Fruit fly (Drosophila melanogaster): ENCODE data around the gene Pburs.

Gene Pburs

dm6 chr2L:14369933-14370776 lies 47.0 kb downstream of the Pburs start (continued):
- no peak for TF ChIP-seq CG9609 (GFP tag; optimal IDR thresholded peaks at IDR 0.05)
- no peak for TF ChIP-seq Fer2 (tag; optimal IDR thresholded peaks at IDR 0.05)
- no peak for TF ChIP-seq Dip3 (GFP tag; optimal IDR thresholded peaks at IDR 0.05)
- no peak for TF ChIP-seq B-H2 (GFP tag; optimal IDR thresholded peaks at IDR 0.05)
- no peak for TF ChIP-seq CG5953 (GFP tag; IDR thresholded peaks at IDR 0.05)
- TF ChIP-seq CG9932 (GFP tag; IDR thresholded peaks at IDR 0.05) = no peak
- no peak for TF ChIP-seq Six4 (GFP tag; optimal IDR thresholded peaks at IDR 0.05)
- TF ChIP-seq ttk (GFP tag; IDR thresholded peaks at IDR 0.05) = peak; percentile 49; the same call in 1 of the 2 replicates
- TF ChIP-seq pho (GFP tag; optimal IDR thresholded peaks at IDR 0.05) = no peak
- no peak for TF ChIP-seq CG16779 (GFP tag; IDR thresholded peaks at IDR 0.05)
- TF ChIP-seq Neu2 (GFP tag; optimal IDR thresholded peaks at IDR 0.05; ENCODE audit: borderline replicate concordance) = no peak
- TF ChIP-seq pum (GFP tag; optimal IDR thresholded peaks at IDR 0.05) = no peak
- no peak for TF ChIP-seq CG10431 (GFP tag; optimal IDR thresholded peaks at IDR 0.05)
- no peak for TF ChIP-seq crol (GFP tag; IDR thresholded peaks at IDR 0.05)
- no peak for TF ChIP-seq cad (GFP tag; optimal IDR thresholded peaks at IDR 0.05)
- TF ChIP-seq wek (GFP tag; optimal IDR thresholded peaks at IDR 0.05) = no peak
- no peak for TF ChIP-seq salm (tag; optimal IDR thresholded peaks at IDR 0.05)
- TF ChIP-seq CG1024 (GFP tag; IDR thresholded peaks at IDR 0.05) = no peak
- TF ChIP-seq CG7928 (GFP tag; optimal IDR thresholded peaks at IDR 0.05) = no peak
- peak; percentile 86 for TF ChIP-seq lbe (GFP tag; optimal IDR thresholded peaks at IDR 0.05)
- no peak for TF ChIP-seq scrt (GFP tag; optimal IDR thresholded peaks at IDR 0.05)
- TF ChIP-seq CG7987 (GFP tag; optimal IDR thresholded peaks at IDR 0.05) = no peak
- no peak for TF ChIP-seq dimm (GFP tag; IDR thresholded peaks at IDR 0.05)
- no peak for TF ChIP-seq dpn (GFP tag; optimal IDR thresholded peaks at IDR 0.05)
- no peak for TF ChIP-seq Asciz (GFP tag; optimal IDR thresholded peaks at IDR 0.05)
- no peak for TF ChIP-seq Poxn (GFP tag; IDR thresholded peaks at IDR 0.05)
- TF ChIP-seq ATbp (GFP tag; optimal IDR thresholded peaks at IDR 0.05) = peak; percentile 25
- no peak for TF ChIP-seq crc (GFP tag; optimal IDR thresholded peaks at IDR 0.05)
- TF ChIP-seq CG17912 (GFP tag; optimal IDR thresholded peaks at IDR 0.05) = no peak
- TF ChIP-seq CG31224 (GFP tag; IDR thresholded peaks at IDR 0.05) = no peak
- TF ChIP-seq ERR (GFP tag; optimal IDR thresholded peaks at IDR 0.05) = no peak
- TF ChIP-seq al (GFP tag; IDR thresholded peaks at IDR 0.05) = no peak
- TF ChIP-seq grau (tag; optimal IDR thresholded peaks at IDR 0.05) = peak; percentile 25
- TF ChIP-seq btn (GFP tag; optimal IDR thresholded peaks at IDR 0.05) = no peak
- TF ChIP-seq mirr (GFP tag; optimal IDR thresholded peaks at IDR 0.05) = no peak
- no peak for TF ChIP-seq odd (GFP tag; optimal IDR thresholded peaks at IDR 0.05)
- peak; percentile 11 for TF ChIP-seq CG12219 (GFP tag; optimal IDR thresholded peaks at IDR 0.05)
- TF ChIP-seq CG6175 (GFP tag; IDR thresholded peaks at IDR 0.05) = no peak
- peak; percentile 57; the same call in 1 of the 3 replicates for TF ChIP-seq CG17361 (GFP tag; IDR thresholded peaks at IDR 0.05)
- 0 out of 3 replicates have a peak, but pooled peaks have one; percentile 18 for TF ChIP-seq Mrtf (GFP tag; IDR thresholded peaks at IDR 0.05)
- peak; percentile 16; the same call in 1 of the 2 replicates for TF ChIP-seq CG11696 (GFP tag; IDR thresholded peaks at IDR 0.05)
- TF ChIP-seq Dip2 (GFP tag; IDR thresholded peaks at IDR 0.05) = no peak
- TF ChIP-seq Hey (tag; optimal IDR thresholded peaks at IDR 0.05) = no peak
- no peak for TF ChIP-seq CG6813 (GFP tag; optimal IDR thresholded peaks at IDR 0.05)
- no peak for TF ChIP-seq Taf1 (GFP tag; IDR thresholded peaks at IDR 0.05)
- no peak for TF ChIP-seq otp (GFP tag; IDR thresholded peaks at IDR 0.05)
- no peak for TF ChIP-seq PHDP (tag; optimal IDR thresholded peaks at IDR 0.05)
- no peak for TF ChIP-seq CG14050 (GFP tag; IDR thresholded peaks at IDR 0.05)
- no peak for TF ChIP-seq CG13624 (GFP tag; optimal IDR thresholded peaks at IDR 0.05)
- no peak for TF ChIP-seq CG18599 (GFP tag; optimal IDR thresholded peaks at IDR 0.05)
- TF ChIP-seq CG32767 (GFP tag; IDR thresholded peaks at IDR 0.05) = no peak
